Worm (Caenorhabditis elegans): ENCODE results near the gene C07G3.15.

DNA sequence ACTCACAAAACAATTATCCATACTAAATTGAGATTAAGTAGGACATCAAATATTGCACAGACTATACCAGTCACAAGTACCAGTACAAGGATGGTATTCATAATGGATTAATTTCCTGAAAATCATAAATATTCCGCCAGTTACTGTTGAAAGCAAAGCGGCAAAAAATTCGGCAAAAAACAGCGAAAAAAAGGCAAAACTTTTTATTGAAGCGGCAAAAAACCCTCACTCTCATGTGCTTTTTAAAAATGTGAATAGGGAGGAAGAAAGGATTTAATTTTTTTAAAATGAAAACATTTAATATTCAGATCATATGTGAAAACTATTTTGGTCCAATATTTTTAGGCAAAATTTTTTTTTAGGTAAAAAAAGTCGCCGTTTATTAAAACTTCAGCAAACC, 26.0 kb downstream of the C07G3.15 start, which contains the start of gene srbc-29:
- TF ChIP-seq spr-3 (GFP tag; optimal IDR thresholded peaks at IDR 0.05), result no peak
- TF ChIP-seq ces-1 (GFP tag; optimal IDR thresholded peaks at IDR 0.05), result no peak
- TF ChIP-seq lin-39 (tag; optimal IDR thresholded peaks at IDR 0.05), result no peak
- TF ChIP-seq skn-1 (tag; optimal IDR thresholded peaks at IDR 0.05), result no peak
- TF ChIP-seq zag-1 (tag; optimal IDR thresholded peaks at IDR 0.05), result no peak
- no peak for TF ChIP-seq tra-1 (GFP tag; IDR thresholded peaks at IDR 0.05)
- no peak for TF ChIP-seq nhr-111 (GFP tag; optimal IDR thresholded peaks at IDR 0.05)
